Fruit fly (Drosophila melanogaster): ENCODE data around the gene CG15824.

- TF ChIP-seq usp (GFP tag; optimal IDR thresholded peaks at IDR 0.05) (no peak), Rel (GFP tag; optimal IDR thresholded peaks at IDR 0.05) (no peak), Rel (tag; optimal IDR thresholded peaks at IDR 0.05) (no peak), psq (GFP tag; optimal IDR thresholded peaks at IDR 0.05) (no peak), GATAd (GFP tag; optimal IDR thresholded peaks at IDR 0.05) (no peak), N (GFP tag; optimal IDR thresholded peaks at IDR 0.05) (no peak), h (GFP tag; optimal IDR thresholded peaks at IDR 0.05) (no peak), rgr (GFP tag; optimal IDR thresholded peaks at IDR 0.05) (no peak)
Observed at dm6 chr2L:886743-887142, 1.8 kb upstream of the CG15824 start.

Data from whole organism, wandering third instar larva.